Worm (Caenorhabditis elegans): ENCODE measurements around the gene ssq-3.

Gene ssq-3

ce11 chrIV:7081214-7081613 is 30.2 kb upstream of the ssq-3 start, which contains the start of gene Y43B11AR.1:
TSS of gene Y43B11AR.1 (plus strand) at chrIV:7081514.
- no peak for TF ChIP-seq elt-1 (tag; optimal IDR thresholded peaks at IDR 0.05)
- no peak for TF ChIP-seq jun-1 (tag; optimal IDR thresholded peaks at IDR 0.05)
- no peak for TF ChIP-seq elt-2 (tag; optimal IDR thresholded peaks at IDR 0.05)
- TF ChIP-seq lin-39 (tag; optimal IDR thresholded peaks at IDR 0.05): no peak
- TF ChIP-seq skn-1 (tag; optimal IDR thresholded peaks at IDR 0.05): no peak

ce11 chrIV:7083382-7083784 is 28.0 kb upstream of the ssq-3 start, which contains the start of gene Y43B11AR.3:
TSS of gene Y43B11AR.3 (minus strand) at chrIV:7083716.
- TF ChIP-seq nhr-76 (tag; optimal IDR thresholded peaks at IDR 0.05) (no peak), nhr-77 (tag; optimal IDR thresholded peaks at IDR 0.05) (no peak), snpc-4 (tag; optimal IDR thresholded peaks at IDR 0.05) (no peak), nhr-43 (tag; optimal IDR thresholded peaks at IDR 0.05; ENCODE audit: poor library complexity, severe bottlenecking) (no peak), ceh-82 (tag; optimal IDR thresholded peaks at IDR 0.05) (no peak), ztf-4 (tag; optimal IDR thresholded peaks at IDR 0.05) (no peak), hmg-11 (tag; optimal IDR thresholded peaks at IDR 0.05) (no peak), unc-62 (GFP tag; optimal IDR thresholded peaks at IDR 0.05) (no peak), zag-1 (tag; optimal IDR thresholded peaks at IDR 0.05) (no peak), R02D3.7 (tag; optimal IDR thresholded peaks at IDR 0.05) (no peak), ama-1 (optimal IDR thresholded peaks at IDR 0.05) (peak; percentile 12), nhr-25 (tag; optimal IDR thresholded peaks at IDR 0.05) (peak; percentile 10), pqm-1 (tag; optimal IDR thresholded peaks at IDR 0.05) (no peak), skn-1 (tag; optimal IDR thresholded peaks at IDR 0.05) (no peak), fkh-10 (GFP tag; optimal IDR thresholded peaks at IDR 0.05) (no peak), nhr-23 (tag; optimal IDR thresholded peaks at IDR 0.05) (no peak), fos-1 (tag; optimal IDR thresholded peaks at IDR 0.05) (no peak), jun-1 (tag; optimal IDR thresholded peaks at IDR 0.05) (no peak), nfya-1 (tag; optimal IDR thresholded peaks at IDR 0.05; ENCODE audit: insufficient read depth) (no peak), nhr-237 (tag; optimal IDR thresholded peaks at IDR 0.05) (no peak), ceh-16 (tag; optimal IDR thresholded peaks at IDR 0.05) (no peak), tbx-2 (tag; optimal IDR thresholded peaks at IDR 0.05) (no peak), egl-5 (tag; optimal IDR thresholded peaks at IDR 0.05) (no peak), eor-1 (tag; optimal IDR thresholded peaks at IDR 0.05) (no peak), ceh-28 (tag; optimal IDR thresholded peaks at IDR 0.05) (no peak), elt-2 (tag; optimal IDR thresholded peaks at IDR 0.05) (peak; percentile 25), elt-3 (tag; optimal IDR thresholded peaks at IDR 0.05) (no peak), mdl-1 (tag; optimal IDR thresholded peaks at IDR 0.05) (no peak), fkh-2 (tag; optimal IDR thresholded peaks at IDR 0.05) (no peak), nhr-28 (tag; optimal IDR thresholded peaks at IDR 0.05) (no peak), nhr-12 (tag; optimal IDR thresholded peaks at IDR 0.05) (peak; percentile 19)

- no peak for TF ChIP-seq jun-1 (tag; optimal IDR thresholded peaks at IDR 0.05)
- no peak for TF ChIP-seq ZK546.5 (tag; optimal IDR thresholded peaks at IDR 0.05)
Measured at ce11 chrIV:7083976-7084375, 27.4 kb upstream of the ssq-3 start.

ce11 chrIV:7084632-7085160 is 26.7 kb upstream of the ssq-3 start, which contains the start of gene rps-4:
TSS of gene rps-4 (minus strand) at chrIV:7084682.
- TF ChIP-seq ceh-16 (tag; optimal IDR thresholded peaks at IDR 0.05) (no peak), sea-2 (GFP tag; optimal IDR thresholded peaks at IDR 0.05) (no peak), lsy-12 (tag; optimal IDR thresholded peaks at IDR 0.05) (peak; percentile 77), eor-1 (tag; optimal IDR thresholded peaks at IDR 0.05) (no peak), ztf-4 (tag; optimal IDR thresholded peaks at IDR 0.05) (no peak), snpc-4 (tag; optimal IDR thresholded peaks at IDR 0.05) (peak; percentile 81), zag-1 (tag; optimal IDR thresholded peaks at IDR 0.05) (no peak), tbx-2 (tag; optimal IDR thresholded peaks at IDR 0.05) (peak; percentile 46), fkh-2 (tag; optimal IDR thresholded peaks at IDR 0.05) (no peak), nhr-11 (tag; optimal IDR thresholded peaks at IDR 0.05) (no peak), nhr-23 (tag; optimal IDR thresholded peaks at IDR 0.05) (peak; percentile 88), nhr-76 (tag; optimal IDR thresholded peaks at IDR 0.05) (no peak), ceh-82 (tag; optimal IDR thresholded peaks at IDR 0.05) (peak; percentile 22), fkh-10 (GFP tag; optimal IDR thresholded peaks at IDR 0.05) (peak; percentile 75), pha-4 (tag; optimal IDR thresholded peaks at IDR 0.05) (peak; percentile 96), egl-27 (tag; optimal IDR thresholded peaks at IDR 0.05) (peak; percentile 75), lin-15B (tag; optimal IDR thresholded peaks at IDR 0.05) (peak; percentile 100), nhr-12 (tag; optimal IDR thresholded peaks at IDR 0.05) (no peak), elt-2 (tag; optimal IDR thresholded peaks at IDR 0.05) (peak; percentile 81), skn-1 (tag; optimal IDR thresholded peaks at IDR 0.05) (peak; percentile 82), nhr-237 (tag; optimal IDR thresholded peaks at IDR 0.05) (no peak), nhr-43 (tag; optimal IDR thresholded peaks at IDR 0.05; ENCODE audit: poor library complexity, severe bottlenecking) (peak; percentile 75), daf-12 (tag; optimal IDR thresholded peaks at IDR 0.05) (no peak), egl-5 (tag; optimal IDR thresholded peaks at IDR 0.05) (peak; percentile 47), nfya-1 (tag; optimal IDR thresholded peaks at IDR 0.05; ENCODE audit: insufficient read depth) (peak; percentile 94), aly-2 (tag; optimal IDR thresholded peaks at IDR 0.05) (no peak), R02D3.7 (tag; optimal IDR thresholded peaks at IDR 0.05) (peak; percentile 77), jun-1 (tag; optimal IDR thresholded peaks at IDR 0.05) (peak; percentile 78), ama-1 (optimal IDR thresholded peaks at IDR 0.05) (peak; percentile 35), ceh-28 (tag; optimal IDR thresholded peaks at IDR 0.05) (peak; percentile 67), pqm-1 (tag; optimal IDR thresholded peaks at IDR 0.05) (peak; percentile 90), nhr-25 (tag; optimal IDR thresholded peaks at IDR 0.05) (peak; percentile 91), unc-39 (tag; optimal IDR thresholded peaks at IDR 0.05) (no peak), nhr-28 (tag; optimal IDR thresholded peaks at IDR 0.05) (no peak), nhr-67 (tag; optimal IDR thresholded peaks at IDR 0.05) (no peak)

Measured in whole organism, L3 larva.